Fruit fly (Drosophila melanogaster): ENCODE measurements around the gene CG3184.

DNA sequence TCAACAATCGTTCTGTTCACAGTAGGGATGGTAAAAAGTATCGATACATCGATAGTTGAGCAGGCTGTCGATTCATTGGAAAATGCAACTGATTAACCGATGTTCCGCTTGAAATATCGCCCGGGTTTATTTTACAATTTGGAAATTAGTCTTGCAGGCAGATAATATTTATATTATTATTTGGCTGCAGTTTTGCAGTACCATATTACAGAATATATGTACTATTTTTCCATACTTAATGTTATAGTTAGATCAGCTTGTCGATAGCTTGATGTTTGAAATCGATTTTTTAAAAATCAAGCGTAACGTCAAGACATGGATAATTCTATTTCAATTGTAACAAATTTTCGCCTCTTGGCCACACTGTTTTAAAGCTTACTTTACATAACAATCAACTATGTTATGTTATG, 6.4 kb upstream of the CG3184 start, which contains the start of gene CG14442:
- TF ChIP-seq Dfd (GFP tag; optimal IDR thresholded peaks at IDR 0.05): no peak
- TF ChIP-seq pan (optimal IDR thresholded peaks at IDR 0.05): no peak
- TF ChIP-seq usp (GFP tag; optimal IDR thresholded peaks at IDR 0.05): no peak
- no peak for TF ChIP-seq tai (GFP tag; optimal IDR thresholded peaks at IDR 0.05)
- TF ChIP-seq CG9705 (GFP tag; optimal IDR thresholded peaks at IDR 0.05): peak; percentile 19
- no peak for TF ChIP-seq dsf (GFP tag; optimal IDR thresholded peaks at IDR 0.05; ENCODE audit: borderline replicate concordance)
- TF ChIP-seq Myc (optimal IDR thresholded peaks at IDR 0.05): no peak
- TF ChIP-seq lola (GFP tag; optimal IDR thresholded peaks at IDR 0.05): no peak
- peak; percentile 42 for TF ChIP-seq sv (GFP tag; optimal IDR thresholded peaks at IDR 0.05)
- TF ChIP-seq Hnf4 (GFP tag; optimal IDR thresholded peaks at IDR 0.05): no peak
- peak; percentile 56 for TF ChIP-seq HLH106 (tag; optimal IDR thresholded peaks at IDR 0.05)
- TF ChIP-seq Mio (GFP tag; optimal IDR thresholded peaks at IDR 0.05): no peak
- TF ChIP-seq rgr (GFP tag; optimal IDR thresholded peaks at IDR 0.05): peak; percentile 41
- no peak for TF ChIP-seq Abd-B (GFP tag; optimal IDR thresholded peaks at IDR 0.05)

Measured in whole organism, wandering third instar larva.